Worm (Caenorhabditis elegans) whole organism, L2 larva: ENCODE results near the gene chdh-1.

Experiments used
- C34F6.9 ChIP-seq: fragments of 150-350 bp; optimal IDR thresholded peaks from 2 replicates; lab custom pipeline; 2014; ENCODE audit warnings: missing biosample characterization, missing genetic modification characterization
- F13H6.1 ChIP-seq: sonication (generic microtip); optimal IDR thresholded peaks from 2 replicates; lab custom pipeline; 2016; ENCODE audit warnings: missing genetic modification characterization, missing compliant biosample characterization
- Y55F3AM.14 ChIP-seq: fragments of 200-800 bp; sonication (Bioruptor generic); optimal IDR thresholded peaks from 2 replicates; lab custom pipeline; 2018; ENCODE audit warnings: mild to moderate bottlenecking, missing genetic modification characterization, missing compliant biosample characterization
- ZK546.5 ChIP-seq: sonication (generic microtip); optimal IDR thresholded peaks from 2 replicates; lab custom pipeline; 2017; ENCODE audit warnings: missing biosample characterization, missing genetic modification characterization
- alr-1 ChIP-seq: fragments of 150-350 bp; optimal IDR thresholded peaks from 2 replicates; lab custom pipeline; 2014; ENCODE audit warnings: missing biosample characterization, missing genetic modification characterization
- aly-2 ChIP-seq: fragments of 150-350 bp; optimal IDR thresholded peaks from 2 replicates; lab custom pipeline; 2014; ENCODE audit warnings: missing biosample characterization, missing genetic modification characterization
- ama-1 ChIP-seq: fragments of 150-350 bp; optimal IDR thresholded peaks from 2 replicates; lab custom pipeline; 2018; ENCODE audit warnings: inconsistent platforms
- blmp-1 ChIP-seq: sonication (generic microtip); optimal IDR thresholded peaks from 2 replicates; lab custom pipeline; 2017; ENCODE audit warnings: missing genetic modification characterization, mild to moderate bottlenecking, missing compliant biosample characterization, antibody characterized with exemption, moderate library complexity; ENCODE audit not compliant: insufficient read depth
- ceh-16 ChIP-seq: fragments of 150-350 bp; optimal IDR thresholded peaks from 2 replicates; lab custom pipeline; 2014; ENCODE audit warnings: missing biosample characterization, missing genetic modification characterization
- ceh-82 ChIP-seq: fragments of 150-350 bp; optimal IDR thresholded peaks from 2 replicates; lab custom pipeline; 2014; ENCODE audit warnings: missing biosample characterization, missing genetic modification characterization
- crh-2 ChIP-seq: sonication (generic microtip); optimal IDR thresholded peaks from 2 replicates; lab custom pipeline; 2017; ENCODE audit warnings: missing biosample characterization, missing genetic modification characterization
- egl-27 ChIP-seq: sonication (generic microtip); optimal IDR thresholded peaks from 3 replicates; lab custom pipeline; 2017; ENCODE audit warnings: missing biosample characterization, missing genetic modification reagents, missing genetic modification characterization
- elt-1 ChIP-seq: fragments of 150-350 bp; optimal IDR thresholded peaks from 2 replicates; lab custom pipeline; 2014; ENCODE audit warnings: missing biosample characterization, missing genetic modification characterization
- elt-3 ChIP-seq: sonication (generic microtip); optimal IDR thresholded peaks from 2 replicates; lab custom pipeline; 2017; ENCODE audit warnings: missing biosample characterization, missing genetic modification characterization
- fos-1 ChIP-seq: fragments of 150-350 bp; optimal IDR thresholded peaks from 2 replicates; lab custom pipeline; 2014; ENCODE audit warnings: missing biosample characterization, missing genetic modification characterization
- gmeb-1 ChIP-seq: fragments of 150-350 bp; optimal IDR thresholded peaks from 2 replicates; lab custom pipeline; 2014; ENCODE audit warnings: missing biosample characterization, missing genetic modification characterization
- lin-13 ChIP-seq: fragments of 150-350 bp; optimal IDR thresholded peaks from 2 replicates; lab custom pipeline; 2014; ENCODE audit warnings: missing biosample characterization, missing genetic modification reagents, missing genetic modification characterization
- lin-39 ChIP-seq: fragments of 150-350 bp; optimal IDR thresholded peaks from 2 replicates; lab custom pipeline; 2014; ENCODE audit warnings: missing biosample characterization, missing genetic modification reagents, missing genetic modification characterization
- lsy-2 ChIP-seq, 2 experiments: fragments of 150-350 bp in 1 of 2; sonication (generic microtip) in 1 of 2; optimal IDR thresholded peaks; 2 replicates each; lab custom pipeline; 2014 to 2017; ENCODE audit warnings: missing biosample characterization in 2 of 2, missing genetic modification characterization in 2 of 2
- mab-5 ChIP-seq: fragments of 150-350 bp; optimal IDR thresholded peaks from 2 replicates; lab custom pipeline; 2014; ENCODE audit warnings: missing biosample characterization, missing genetic modification characterization
- mbf-1 ChIP-seq: sonication (generic microtip); optimal IDR thresholded peaks from 2 replicates; lab custom pipeline; 2017; ENCODE audit warnings: missing biosample characterization, missing genetic modification characterization
- mdl-1 ChIP-seq, 2 experiments: fragments of 150-350 bp in 1 of 2; sonication (generic microtip) in 1 of 2; optimal IDR thresholded peaks; 2 replicates each; lab custom pipeline; 2017; ENCODE audit warnings: missing biosample characterization in 2 of 2, missing genetic modification characterization in 2 of 2
- nhr-10 ChIP-seq: sonication (generic microtip); optimal IDR thresholded peaks from 2 replicates; lab custom pipeline; 2017; ENCODE audit warnings: missing biosample characterization, missing genetic modification characterization
- nhr-11 ChIP-seq: fragments of 150-350 bp; optimal IDR thresholded peaks from 2 replicates; lab custom pipeline; 2014; ENCODE audit warnings: missing biosample characterization, missing genetic modification characterization
- nhr-12 ChIP-seq: fragments of 150-350 bp; optimal IDR thresholded peaks from 2 replicates; lab custom pipeline; 2014; ENCODE audit warnings: missing biosample characterization, missing genetic modification characterization
- nhr-129 ChIP-seq: fragments of 150-350 bp; optimal IDR thresholded peaks from 2 replicates; lab custom pipeline; 2014; ENCODE audit warnings: missing biosample characterization, missing genetic modification characterization
- nhr-21 ChIP-seq: fragments of 150-350 bp; optimal IDR thresholded peaks from 2 replicates; lab custom pipeline; 2014; ENCODE audit warnings: missing biosample characterization, missing genetic modification characterization
- nhr-23 ChIP-seq: fragments of 150-350 bp; optimal IDR thresholded peaks from 2 replicates; lab custom pipeline; 2014; ENCODE audit warnings: missing biosample characterization, missing genetic modification reagents, missing genetic modification characterization
- nhr-237 ChIP-seq: fragments of 150-350 bp; optimal IDR thresholded peaks from 2 replicates; lab custom pipeline; 2014; ENCODE audit warnings: missing biosample characterization, missing genetic modification characterization
- nhr-25 ChIP-seq: fragments of 150-350 bp; sonication (generic microtip); optimal IDR thresholded peaks from 3 replicates; lab custom pipeline; 2014; ENCODE audit warnings: missing biosample characterization, missing genetic modification characterization
- nhr-6 ChIP-seq: fragments of 150-350 bp; optimal IDR thresholded peaks from 2 replicates; lab custom pipeline; 2014; ENCODE audit warnings: missing biosample characterization, missing genetic modification characterization
- peb-1 ChIP-seq: fragments of 150-350 bp; optimal IDR thresholded peaks from 2 replicates; lab custom pipeline; 2014; ENCODE audit warnings: missing biosample characterization, missing genetic modification characterization
- sem-4 ChIP-seq: fragments of 150-350 bp; optimal IDR thresholded peaks from 2 replicates; lab custom pipeline; 2014; ENCODE audit warnings: missing biosample characterization, missing genetic modification reagents, missing genetic modification characterization
- sma-3 ChIP-seq: sonication (generic microtip); optimal IDR thresholded peaks from 2 replicates; lab custom pipeline; 2016; ENCODE audit warnings: missing genetic modification reagents, missing genetic modification characterization, missing compliant biosample characterization
- sma-9 ChIP-seq, 2 experiments: fragments of 150-350 bp in 1 of 2; sonication (generic microtip) in 1 of 2; optimal IDR thresholded peaks; 2 replicates each; lab custom pipeline; 2014 to 2016; ENCODE audit warnings: missing genetic modification characterization in 2 of 2, mild to moderate bottlenecking in 1 of 2, missing biosample characterization in 1 of 2, missing compliant biosample characterization in 1 of 2, missing genetic modification reagents in 1 of 2, moderate library complexity in 1 of 2
- snpc-4 ChIP-seq: fragments of 150-350 bp; optimal IDR thresholded peaks from 2 replicates; lab custom pipeline; 2014; ENCODE audit warnings: missing biosample characterization, missing genetic modification characterization
- unc-39 ChIP-seq: fragments of 150-350 bp; optimal IDR thresholded peaks from 2 replicates; lab custom pipeline; 2014; ENCODE audit warnings: missing biosample characterization, missing genetic modification characterization
- zag-1 ChIP-seq: fragments of 150-350 bp; optimal IDR thresholded peaks from 2 replicates; lab custom pipeline; 2014; ENCODE audit warnings: missing biosample characterization, missing genetic modification characterization
- ztf-1 ChIP-seq: fragments of 200-800 bp; sonication (Bioruptor generic); conservative IDR thresholded peaks from 2 replicates; pipeline ENCODE4 v1.3.6; 2022; ENCODE audit warnings: missing genetic modification characterization, missing compliant biosample characterization
- ztf-4 ChIP-seq: fragments of 150-350 bp; optimal IDR thresholded peaks from 2 replicates; lab custom pipeline; 2014; ENCODE audit warnings: missing biosample characterization, missing genetic modification characterization

The chdh-1 gene

ce11 chrII:8742006-8742847 lies 43.5 kb upstream of the chdh-1 start:
- TF ChIP-seq ztf-4 (tag; lab: Kevin White, UChicago): no peak
- peak; percentile 22 for TF ChIP-seq C34F6.9 (tag; lab: Kevin White, UChicago)
- peak; percentile 98 for TF ChIP-seq sma-9 (GFP tag; optimal IDR thresholded peaks at IDR 0.05; lab: Kevin White, UChicago)
- no peak for TF ChIP-seq sma-9 (tag; optimal IDR thresholded peaks at IDR 0.05; lab: Kevin White, UChicago)
- peak; percentile 58 for TF ChIP-seq nhr-129 (tag; lab: Kevin White, UChicago)
- peak; percentile 16 for TF ChIP-seq sem-4
- TF ChIP-seq blmp-1: peak; percentile 78
- no peak for TF ChIP-seq mbf-1
- no peak for TF ChIP-seq nhr-12
- peak; percentile 14 for TF ChIP-seq mab-5
- peak; percentile 95 for TF ChIP-seq nhr-21
- peak; percentile 38 for TF ChIP-seq egl-27 (tag; lab: Kevin White, UChicago)
- TF ChIP-seq alr-1 (tag; lab: Kevin White, UChicago): no peak
- TF ChIP-seq sma-3: no peak
- TF ChIP-seq lin-13: peak; percentile 14
- TF ChIP-seq nhr-23: no peak
- TF ChIP-seq crh-2 (tag; lab: Kevin White, UChicago): peak; percentile 43
- peak; percentile 95 for TF ChIP-seq nhr-25 (tag; lab: Kevin White, UChicago)
- peak; percentile 89 to 90 for TF ChIP-seq mdl-1 (tag; optimal IDR thresholded peaks at IDR 0.05; lab: Kevin White, UChicago)
- peak; percentile 27 for TF ChIP-seq nhr-6 (tag; lab: Kevin White, UChicago)
- TF ChIP-seq fos-1: peak; percentile 18
- peak; percentile 38 for TF ChIP-seq F13H6.1 (tag; lab: Kevin White, UChicago)
- peak; percentile 66 for TF ChIP-seq gmeb-1 (tag; lab: Kevin White, UChicago)
- no peak for TF ChIP-seq ceh-16
- peak; percentile 73 for TF ChIP-seq Y55F3AM.14 (GFP tag; lab: Kevin White, UChicago)
- peak in 1 of 2 experiments; percentile 72 for TF ChIP-seq lsy-2 (tag; optimal IDR thresholded peaks at IDR 0.05; lab: Kevin White, UChicago)

- no peak for TF ChIP-seq elt-3 (tag; lab: Kevin White, UChicago)
- TF ChIP-seq nhr-23: no peak
- peak; percentile 42 for TF ChIP-seq fos-1
- no peak for TF ChIP-seq ceh-82 (tag; lab: Kevin White, UChicago)
- TF ChIP-seq elt-1 (tag; lab: Kevin White, UChicago): no peak
- TF ChIP-seq zag-1 (tag; lab: Kevin White, UChicago): no peak
- TF ChIP-seq blmp-1: no peak
- no peak for TF ChIP-seq unc-39 (tag; lab: Kevin White, UChicago)
- TF ChIP-seq ztf-4 (tag; lab: Kevin White, UChicago): peak; percentile 15
- TF ChIP-seq crh-2 (tag; lab: Kevin White, UChicago): no peak
- peak; percentile 1 for TF ChIP-seq lin-13
- no peak for TF ChIP-seq nhr-21
- no peak for TF ChIP-seq nhr-11
- TF ChIP-seq mdl-1 (tag; optimal IDR thresholded peaks at IDR 0.05; lab: Kevin White, UChicago): peak in 1 of 2 experiments; percentile 74
- no peak for TF ChIP-seq snpc-4 (tag; lab: Kevin White, UChicago)
- no peak for TF ChIP-seq sem-4
- peak in 1 of 2 experiments; percentile 48 for TF ChIP-seq lsy-2 (tag; optimal IDR thresholded peaks at IDR 0.05; lab: Kevin White, UChicago)
- no peak for TF ChIP-seq aly-2 (tag; lab: Kevin White, UChicago)
- no peak for TF ChIP-seq ZK546.5 (tag; lab: Kevin White, UChicago)
- TF ChIP-seq nhr-237 (tag; lab: Kevin White, UChicago): no peak
- no peak for TF ChIP-seq Y55F3AM.14 (GFP tag; lab: Kevin White, UChicago)
- peak; percentile 70 for TF ChIP-seq nhr-129 (tag; lab: Kevin White, UChicago)
- no peak for TF ChIP-seq lin-39 (tag; lab: Kevin White, UChicago)
- peak; percentile 97 for TF ChIP-seq sma-9 (GFP tag; optimal IDR thresholded peaks at IDR 0.05; lab: Kevin White, UChicago)
- no peak for TF ChIP-seq sma-9 (tag; optimal IDR thresholded peaks at IDR 0.05; lab: Kevin White, UChicago)
- no peak for TF ChIP-seq nhr-10 (tag; lab: Kevin White, UChicago)
- peak; percentile 26 for TF ChIP-seq C34F6.9 (tag; lab: Kevin White, UChicago)
- no peak for TF ChIP-seq ztf-1 (GFP tag; lab: Robert Waterston, UW)
- TF ChIP-seq peb-1 (tag; lab: Kevin White, UChicago): no peak
- peak; percentile 62 for TF ChIP-seq F13H6.1 (tag; lab: Kevin White, UChicago)
- TF ChIP-seq ama-1 (lab: Kevin White, UChicago): peak; percentile 28
- peak; percentile 29 for TF ChIP-seq nhr-6 (tag; lab: Kevin White, UChicago)
- TF ChIP-seq, all 48 proteins: peak for 11
Observed at ce11 chrII:8741277-8741676, 42.5 kb upstream of the chdh-1 start.
